Worm (Caenorhabditis elegans) whole organism, late embryonic: ENCODE data around the gene dnbp-1.
A peak's percentile ranks its signal among the peaks of the same experiment; 100 is the strongest.

Experiments used
- C08G9.2 ChIP-seq: sonication (generic microtip); optimal IDR thresholded peaks from 2 replicates; lab custom pipeline; 2016; ENCODE audit warnings: mild to moderate bottlenecking, missing genetic modification characterization, moderate library complexity, missing compliant biosample characterization
- C38D4.7 ChIP-seq: fragments of 200-800 bp; sonication (Bioruptor generic); optimal IDR thresholded peaks from 2 replicates; lab custom pipeline; 2018; ENCODE audit warnings: mild to moderate bottlenecking, missing genetic modification characterization, moderate library complexity, missing compliant biosample characterization
- F13H6.1 ChIP-seq: sonication (generic microtip); optimal IDR thresholded peaks from 2 replicates; lab custom pipeline; 2016; ENCODE audit warnings: missing genetic modification characterization, missing compliant biosample characterization
- K02D7.2 ChIP-seq: sonication (generic microtip); optimal IDR thresholded peaks from 2 replicates; lab custom pipeline; 2017; ENCODE audit warnings: mild to moderate bottlenecking, missing genetic modification characterization, missing compliant biosample characterization
- K09A11.1 ChIP-seq: sonication (generic microtip); optimal IDR thresholded peaks from 2 replicates; lab custom pipeline; 2017; ENCODE audit warnings: antibody characterized with exemption, mild to moderate bottlenecking, missing genetic modification characterization, missing compliant biosample characterization; ENCODE audit not compliant: insufficient read depth
- T23F11.4 ChIP-seq: fragments of 200-800 bp; sonication (Bioruptor generic); optimal IDR thresholded peaks from 2 replicates; lab custom pipeline; 2018; ENCODE audit warnings: mild to moderate bottlenecking, missing genetic modification characterization, missing compliant biosample characterization
- Y22D7AL.16 ChIP-seq: sonication (generic microtip); optimal IDR thresholded peaks from 2 replicates; lab custom pipeline; 2016; ENCODE audit warnings: missing genetic modification characterization, missing compliant biosample characterization
- ahr-1 ChIP-seq: sonication (generic microtip); optimal IDR thresholded peaks from 2 replicates; lab custom pipeline; 2016; ENCODE audit warnings: missing genetic modification characterization, missing compliant biosample characterization
- ama-1 ChIP-seq: fragments of 150-350 bp; optimal IDR thresholded peaks from 2 replicates; lab custom pipeline; 2014
- ceh-14 ChIP-seq: sonication (generic microtip); optimal IDR thresholded peaks from 2 replicates; lab custom pipeline; 2016; ENCODE audit warnings: missing genotype, missing genetic modification characterization, missing compliant biosample characterization
- ceh-19 ChIP-seq: fragments of 200-800 bp; sonication (Bioruptor generic); optimal IDR thresholded peaks from 2 replicates; lab custom pipeline; 2018; ENCODE audit warnings: mild to moderate bottlenecking, missing genetic modification characterization, missing compliant biosample characterization
- ceh-24 ChIP-seq: sonication (generic microtip); optimal IDR thresholded peaks from 2 replicates; lab custom pipeline; 2016; ENCODE audit warnings: mild to moderate bottlenecking, missing genetic modification characterization, missing compliant biosample characterization
- ceh-30 ChIP-seq: fragments of 150-350 bp; optimal IDR thresholded peaks from 2 replicates; lab custom pipeline; 2014; ENCODE audit warnings: missing biosample characterization, missing genetic modification characterization
- ceh-31 ChIP-seq: sonication (generic microtip); optimal IDR thresholded peaks from 2 replicates; lab custom pipeline; 2016; ENCODE audit warnings: missing genetic modification characterization, missing compliant biosample characterization
- ceh-34 ChIP-seq: sonication (generic microtip); optimal IDR thresholded peaks from 2 replicates; lab custom pipeline; 2016; ENCODE audit warnings: mild to moderate bottlenecking, missing genetic modification characterization, missing compliant biosample characterization
- ceh-45 ChIP-seq: fragments of 200-800 bp; sonication (Bioruptor generic); IDR thresholded peaks from 2 replicates; pipeline ENCODE4 v1.3.6; 2022; ENCODE audit warnings: missing genetic modification reagents, missing genetic modification characterization, missing compliant biosample characterization
- ceh-48 ChIP-seq: sonication (generic microtip); optimal IDR thresholded peaks from 2 replicates; lab custom pipeline; 2016; ENCODE audit warnings: missing genetic modification characterization, inconsistent platforms, missing compliant biosample characterization
- che-1 ChIP-seq: sonication (generic microtip); optimal IDR thresholded peaks from 2 replicates; lab custom pipeline; 2016; ENCODE audit warnings: mild to moderate bottlenecking, missing genetic modification characterization, missing compliant biosample characterization
- dmd-4 ChIP-seq: sonication (generic microtip); optimal IDR thresholded peaks from 2 replicates; lab custom pipeline; 2016; ENCODE audit warnings: borderline replicate concordance, missing genetic modification characterization, missing compliant biosample characterization
- elt-2 ChIP-seq: sonication (generic microtip); optimal IDR thresholded peaks from 2 replicates; lab custom pipeline; 2016; ENCODE audit warnings: missing genetic modification reagents, missing genetic modification characterization, missing compliant biosample characterization
- elt-4 ChIP-seq: sonication (generic microtip); optimal IDR thresholded peaks from 2 replicates; lab custom pipeline; 2016; ENCODE audit warnings: missing genetic modification characterization, missing compliant biosample characterization
- eyg-1 ChIP-seq: sonication (generic microtip); optimal IDR thresholded peaks from 2 replicates; lab custom pipeline; 2016; ENCODE audit warnings: missing genotype, missing genetic modification characterization, missing compliant biosample characterization
- fax-1 ChIP-seq: sonication (generic microtip); optimal IDR thresholded peaks from 2 replicates; lab custom pipeline; 2016; ENCODE audit warnings: missing genotype, missing genetic modification characterization, missing compliant biosample characterization
- fkh-10 ChIP-seq: fragments of 150-350 bp; optimal IDR thresholded peaks from 2 replicates; lab custom pipeline; 2014; ENCODE audit warnings: missing biosample characterization, missing genetic modification reagents, missing genetic modification characterization
- fkh-6 ChIP-seq: sonication (generic microtip); optimal IDR thresholded peaks from 2 replicates; lab custom pipeline; 2016; ENCODE audit warnings: missing genetic modification characterization, missing compliant biosample characterization
- gmeb-2 ChIP-seq: sonication (generic microtip); optimal IDR thresholded peaks from 2 replicates; lab custom pipeline; 2016; ENCODE audit warnings: missing genetic modification characterization, inconsistent platforms, missing compliant biosample characterization
- hlh-15 ChIP-seq: sonication (generic microtip); optimal IDR thresholded peaks from 2 replicates; lab custom pipeline; 2016; ENCODE audit warnings: missing genetic modification characterization, missing compliant biosample characterization
- hlh-8 ChIP-seq: sonication (generic microtip); optimal IDR thresholded peaks from 2 replicates; lab custom pipeline; 2016; ENCODE audit warnings: missing genotype, missing genetic modification characterization, missing compliant biosample characterization
- lim-6 ChIP-seq: sonication (generic microtip); optimal IDR thresholded peaks from 2 replicates; lab custom pipeline; 2016; ENCODE audit warnings: missing genetic modification characterization, missing compliant biosample characterization
- madf-2 ChIP-seq: sonication (generic microtip); optimal IDR thresholded peaks from 2 replicates; lab custom pipeline; 2017; ENCODE audit warnings: missing genetic modification characterization, missing compliant biosample characterization
- mec-3 ChIP-seq: sonication (generic microtip); optimal IDR thresholded peaks from 2 replicates; lab custom pipeline; 2016; ENCODE audit warnings: borderline replicate concordance, missing genetic modification characterization, missing compliant biosample characterization
- nfya-1 ChIP-seq: sonication (generic microtip); optimal IDR thresholded peaks from 2 replicates; lab custom pipeline; 2017; ENCODE audit warnings: missing genetic modification characterization, mild to moderate bottlenecking, missing compliant biosample characterization, antibody characterized with exemption, moderate library complexity
- nhr-11 ChIP-seq: fragments of 150-350 bp; optimal IDR thresholded peaks from 2 replicates; lab custom pipeline; 2014; ENCODE audit warnings: missing biosample characterization, missing genetic modification characterization
- nhr-232 ChIP-seq: sonication (generic microtip); optimal IDR thresholded peaks from 2 replicates; lab custom pipeline; 2016; ENCODE audit warnings: missing genetic modification characterization, missing compliant biosample characterization
- npax-4 ChIP-seq: sonication (generic microtip); optimal IDR thresholded peaks from 2 replicates; lab custom pipeline; 2016; ENCODE audit warnings: missing genetic modification characterization, missing compliant biosample characterization
- odd-2 ChIP-seq: sonication (generic microtip); optimal IDR thresholded peaks from 2 replicates; lab custom pipeline; 2017; ENCODE audit warnings: antibody characterized with exemption, mild to moderate bottlenecking, missing genetic modification characterization, missing compliant biosample characterization
- pag-3 ChIP-seq: sonication (generic microtip); optimal IDR thresholded peaks from 2 replicates; lab custom pipeline; 2016; ENCODE audit warnings: missing compliant biosample characterization, missing genetic modification characterization, borderline replicate concordance
- pat-9 ChIP-seq: fragments of 200-800 bp; sonication (Bioruptor generic); optimal IDR thresholded peaks from 2 replicates; lab custom pipeline; 2018; ENCODE audit warnings: mild to moderate bottlenecking, missing genetic modification characterization, moderate library complexity, missing compliant biosample characterization
- pax-1 ChIP-seq: fragments of 150-350 bp; optimal IDR thresholded peaks from 2 replicates; lab custom pipeline; 2014; ENCODE audit warnings: missing biosample characterization, missing genetic modification characterization
- pha-4 ChIP-seq: fragments of 150-350 bp; optimal IDR thresholded peaks from 2 replicates; lab custom pipeline; 2018; ENCODE audit warnings: missing biosample characterization, missing genetic modification reagents, missing genetic modification characterization
- pqm-1 ChIP-seq: sonication (generic microtip); optimal IDR thresholded peaks from 2 replicates; lab custom pipeline; 2016; ENCODE audit warnings: missing genetic modification characterization, missing compliant biosample characterization
- pros-1 ChIP-seq: fragments of 150-350 bp; optimal IDR thresholded peaks from 2 replicates; lab custom pipeline; 2014; ENCODE audit warnings: missing biosample characterization, missing genetic modification reagents, missing genetic modification characterization
- ref-2 ChIP-seq: sonication (generic microtip); optimal IDR thresholded peaks from 2 replicates; lab custom pipeline; 2016; ENCODE audit warnings: missing genetic modification characterization, missing compliant biosample characterization
- rnt-1 ChIP-seq: sonication (generic microtip); optimal IDR thresholded peaks from 2 replicates; lab custom pipeline; 2016; ENCODE audit warnings: missing genetic modification characterization, missing compliant biosample characterization
- sdc-2 ChIP-seq: sonication (generic microtip); optimal IDR thresholded peaks from 2 replicates; lab custom pipeline; 2016; ENCODE audit warnings: missing genotype, missing genetic modification characterization, missing compliant biosample characterization
- sox-2 ChIP-seq: fragments of 200-800 bp; sonication (Bioruptor generic); IDR thresholded peaks from 2 replicates; pipeline ENCODE4 v1.3.6; 2022; ENCODE audit warnings: missing genetic modification reagents, missing genetic modification characterization, missing compliant biosample characterization
- sox-4 ChIP-seq: sonication (generic microtip); optimal IDR thresholded peaks from 2 replicates; lab custom pipeline; 2017; ENCODE audit warnings: mild to moderate bottlenecking, missing genetic modification characterization, inconsistent platforms, missing compliant biosample characterization
- syd-9 ChIP-seq: sonication (generic microtip); optimal IDR thresholded peaks from 2 replicates; lab custom pipeline; 2016; ENCODE audit warnings: mild to moderate bottlenecking, missing genetic modification characterization, moderate library complexity, missing compliant biosample characterization
- tbx-2 ChIP-seq: sonication (generic microtip); optimal IDR thresholded peaks from 2 replicates; lab custom pipeline; 2016; ENCODE audit warnings: missing genetic modification characterization, missing compliant biosample characterization
- tbx-7 ChIP-seq: sonication (generic microtip); optimal IDR thresholded peaks from 2 replicates; lab custom pipeline; 2016; ENCODE audit warnings: missing genotype, missing genetic modification characterization, missing compliant biosample characterization
- ttx-3 ChIP-seq: sonication (generic microtip); optimal IDR thresholded peaks from 2 replicates; lab custom pipeline; 2016; ENCODE audit warnings: missing genetic modification reagents, missing genetic modification characterization, missing compliant biosample characterization
- unc-42 ChIP-seq: sonication (generic microtip); optimal IDR thresholded peaks from 2 replicates; lab custom pipeline; 2016; ENCODE audit warnings: missing genotype, missing genetic modification characterization, missing compliant biosample characterization
- zip-5 ChIP-seq: sonication (generic microtip); optimal IDR thresholded peaks from 2 replicates; lab custom pipeline; 2016; ENCODE audit warnings: missing genetic modification characterization, missing compliant biosample characterization
- ztf-16 ChIP-seq: sonication (generic microtip); optimal IDR thresholded peaks from 2 replicates; lab custom pipeline; 2017; ENCODE audit warnings: missing genetic modification characterization, missing compliant biosample characterization

dnbp-1 gene

DNA sequence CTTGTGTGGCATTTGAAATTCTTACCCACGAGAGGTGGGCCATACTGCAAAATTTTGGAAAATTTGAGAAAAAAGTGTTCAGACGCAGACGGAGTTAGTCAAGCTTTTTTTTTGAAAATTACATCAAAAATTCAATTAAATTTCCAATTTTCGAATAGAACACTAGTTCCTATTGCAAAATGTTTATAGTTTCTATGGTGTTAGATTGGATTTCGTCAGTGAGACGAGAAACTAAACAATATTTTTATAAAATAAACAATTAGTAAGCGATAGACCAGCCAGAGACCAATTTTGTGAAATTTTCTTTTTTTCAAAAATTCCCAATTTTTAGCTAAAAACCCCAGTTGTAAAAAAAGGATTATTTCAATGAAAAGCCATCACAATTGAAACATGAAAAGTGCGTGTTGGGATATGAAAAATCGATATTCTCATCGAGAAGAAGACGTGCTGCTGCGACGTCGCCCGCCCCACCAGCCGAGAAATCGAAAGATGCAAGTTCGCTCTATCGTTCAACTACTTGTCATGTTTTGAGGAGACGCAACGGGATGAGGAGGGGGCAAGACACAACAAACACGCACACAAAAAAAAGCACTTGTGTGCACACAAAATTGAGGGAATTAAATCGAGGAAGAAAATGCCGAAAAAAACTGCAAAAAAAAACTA, at the start of gene dnbp-1:
TSS of gene dnbp-1 (minus strand) at position 51 of the 663 bp plus-strand sequence.
- TF ChIP-seq pax-1 (tag; lab: Kevin White, UChicago) (no peak), gmeb-2 (tag; lab: Kevin White, UChicago) (peak; percentile 9), ahr-1 (tag; lab: Kevin White, UChicago) (no peak), ceh-24 (tag; lab: Kevin White, UChicago) (no peak), zip-5 (tag; lab: Kevin White, UChicago) (no peak), npax-4 (no peak), fax-1 (no peak), elt-2 (no peak), ceh-30 (tag; lab: Kevin White, UChicago) (no peak), pag-3 (tag; lab: Kevin White, UChicago) (no peak), hlh-8 (tag; lab: Kevin White, UChicago) (no peak), odd-2 (no peak), mec-3 (no peak), sox-4 (tag; lab: Kevin White, UChicago) (no peak), elt-4 (tag; lab: Kevin White, UChicago) (no peak), nhr-11 (tag; lab: Kevin White, UChicago) (no peak), unc-42 (peak; percentile 74), pat-9 (tag; lab: Kevin White, UChicago) (no peak), ceh-45 (GFP tag; lab: Robert Waterston, UW) (no peak), nfya-1 (tag; lab: Kevin White, UChicago) (peak; percentile 43), T23F11.4 (GFP tag; lab: Kevin White, UChicago) (no peak), madf-2 (no peak), tbx-2 (peak; percentile 84), eyg-1 (tag; lab: Kevin White, UChicago) (no peak), pros-1 (peak; percentile 48), ref-2 (tag; lab: Kevin White, UChicago) (peak; percentile 62), rnt-1 (peak; percentile 4), ceh-48 (tag; lab: Kevin White, UChicago) (peak; percentile 94), lim-6 (tag; lab: Kevin White, UChicago) (no peak), dmd-4 (tag; lab: Kevin White, UChicago) (no peak), K09A11.1 (tag; lab: Kevin White, UChicago) (no peak), syd-9 (tag; lab: Kevin White, UChicago) (no peak), ceh-19 (GFP tag; lab: Kevin White, UChicago) (no peak), sox-2 (no peak), ttx-3 (tag; lab: Kevin White, UChicago) (no peak), ama-1 (no peak), fkh-6 (tag; lab: Kevin White, UChicago) (no peak), F13H6.1 (no peak), tbx-7 (tag; lab: Kevin White, UChicago) (no peak), ceh-34 (tag; lab: Kevin White, UChicago) (peak; percentile 55), che-1 (tag; lab: Kevin White, UChicago) (no peak), pha-4 (no peak), Y22D7AL.16 (tag; lab: Kevin White, UChicago) (no peak), ztf-16 (tag; lab: Kevin White, UChicago) (no peak), nhr-232 (tag; lab: Kevin White, UChicago) (no peak), C38D4.7 (GFP tag; lab: Kevin White, UChicago) (no peak), hlh-15 (no peak), C08G9.2 (tag; lab: Kevin White, UChicago) (no peak), K02D7.2 (tag; lab: Kevin White, UChicago) (no peak), sdc-2 (no peak), ceh-31 (tag; lab: Kevin White, UChicago) (peak; percentile 78), pqm-1 (tag; lab: Kevin White, UChicago) (no peak), fkh-10 (GFP tag; lab: Kevin White, UChicago) (no peak), ceh-14 (tag; lab: Kevin White, UChicago) (peak; percentile 41)
